Worm (Caenorhabditis elegans) whole organism, midembryonic: ENCODE data around the gene F44E5.2.

Experiments
- T22C8.4 ChIP-seq: fragments of 200-800 bp; sonication (Bioruptor generic); IDR thresholded peaks from 2 replicates; pipeline ENCODE4 v1.3.6; 2022; ENCODE audit warnings: missing genetic modification characterization, missing compliant biosample characterization
- flt-1 ChIP-seq: fragments of 200-800 bp; sonication (Bioruptor generic); IDR thresholded peaks from 2 replicates; pipeline ENCODE4 v1.3.6; 2022; ENCODE audit warnings: missing genetic modification characterization, missing compliant biosample characterization
- klf-2 ChIP-seq: fragments of 200-800 bp; sonication (Bioruptor generic); conservative IDR thresholded peaks from 2 replicates; pipeline ENCODE4 v1.3.6; 2022; ENCODE audit warnings: missing genetic modification reagents, missing genetic modification characterization, missing compliant biosample characterization
- med-1 ChIP-seq: sonication (generic microtip); optimal IDR thresholded peaks from 2 replicates; lab custom pipeline; 2017; ENCODE audit warnings: missing genetic modification characterization, mild to moderate bottlenecking, missing compliant biosample characterization, antibody characterized with exemption, missing genetic modification reagents; ENCODE audit not compliant: insufficient read depth
- ref-1 ChIP-seq: fragments of 200-800 bp; sonication (Bioruptor generic); conservative IDR thresholded peaks from 2 replicates; pipeline ENCODE4 v1.3.6; 2022; ENCODE audit warnings: missing genetic modification reagents, missing genetic modification characterization, missing compliant biosample characterization
- ztf-29 ChIP-seq: fragments of 200-800 bp; sonication (Bioruptor generic); IDR thresholded peaks from 2 replicates; pipeline ENCODE4 v1.3.6; 2022; ENCODE audit warnings: missing genetic modification reagents, missing genetic modification characterization, missing compliant biosample characterization

- TF ChIP-seq T22C8.4: no peak
- TF ChIP-seq ref-1 (GFP tag; lab: Robert Waterston, UW): no peak
- no peak for TF ChIP-seq med-1 (GFP tag; lab: Kevin White, UChicago)
- no peak for TF ChIP-seq ztf-29
- TF ChIP-seq klf-2 (GFP tag; lab: Robert Waterston, UW): no peak
- TF ChIP-seq flt-1 (GFP tag; lab: Robert Waterston, UW): no peak
Measured at ce11 chrII:11813895-11814369, 47.4 kb downstream of the F44E5.2 start, which contains the start of gene F43G6.8.
